Fruit fly (Drosophila melanogaster): Measurements from ENCODE around the gene Mct1.
A peak's percentile ranks its signal among the peaks of the same experiment; 100 is the strongest.

Gene Mct1

DNA sequence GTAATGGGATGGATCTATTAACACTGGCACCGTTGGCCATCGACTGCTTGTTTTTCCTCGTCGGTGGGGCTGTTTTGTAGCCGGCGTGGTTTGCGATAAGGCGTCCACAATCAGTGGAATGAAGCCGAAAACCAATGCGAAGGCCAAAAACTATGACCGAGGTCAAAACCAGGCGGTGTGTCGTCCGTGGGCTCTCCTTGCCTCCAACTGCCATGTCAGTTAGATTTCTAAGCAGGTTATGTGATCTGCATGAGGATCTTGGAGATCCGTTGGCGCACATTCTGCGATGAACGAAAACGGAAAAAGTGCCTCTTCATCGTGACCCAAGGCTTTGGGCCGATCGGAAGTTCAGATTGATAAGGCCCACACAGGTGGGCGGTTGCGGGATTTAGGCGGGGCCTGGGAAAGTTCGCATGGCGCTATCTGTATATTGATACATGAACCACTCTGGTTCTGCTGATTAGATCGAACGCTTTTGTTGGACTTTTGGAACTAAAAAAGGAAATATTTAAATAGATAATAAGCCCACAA lies 13.7 kb upstream of the Mct1 start, which contains the start of gene Cyp4d14:
TSS of gene Cyp4d14 (minus strand) at position 51 of the 531 bp plus-strand sequence.
- TF ChIP-seq h (GFP tag; optimal IDR thresholded peaks at IDR 0.05) (no peak), dl (GFP tag; optimal IDR thresholded peaks at IDR 0.05; ENCODE audit: insufficient read depth in 1 of 2, partially characterized antibody in 2 of 2) (no peak), dsf (GFP tag; optimal IDR thresholded peaks at IDR 0.05; ENCODE audit: borderline replicate concordance) (no peak), Hr78 (GFP tag; optimal IDR thresholded peaks at IDR 0.05) (no peak), woc (GFP tag; optimal IDR thresholded peaks at IDR 0.05) (no peak), sage (GFP tag; optimal IDR thresholded peaks at IDR 0.05) (no peak), jim (GFP tag; optimal IDR thresholded peaks at IDR 0.05) (no peak), Rel (GFP tag; optimal IDR thresholded peaks at IDR 0.05) (no peak), Rel (tag; optimal IDR thresholded peaks at IDR 0.05) (no peak), Abd-B (GFP tag; optimal IDR thresholded peaks at IDR 0.05) (no peak), CG32264 (GFP tag; optimal IDR thresholded peaks at IDR 0.05) (no peak), CG9705 (GFP tag; optimal IDR thresholded peaks at IDR 0.05) (no peak), lola (GFP tag; optimal IDR thresholded peaks at IDR 0.05) (no peak), rgr (GFP tag; optimal IDR thresholded peaks at IDR 0.05) (no peak), Vsx2 (GFP tag; optimal IDR thresholded peaks at IDR 0.05; ENCODE audit: partially characterized antibody) (no peak), Myc (optimal IDR thresholded peaks at IDR 0.05) (no peak), foxo (GFP tag; optimal IDR thresholded peaks at IDR 0.05) (no peak), fru (GFP tag; optimal IDR thresholded peaks at IDR 0.05) (no peak), usp (GFP tag; optimal IDR thresholded peaks at IDR 0.05) (no peak), br (GFP tag; optimal IDR thresholded peaks at IDR 0.05) (no peak), Hnf4 (GFP tag; optimal IDR thresholded peaks at IDR 0.05) (no peak)

DNA sequence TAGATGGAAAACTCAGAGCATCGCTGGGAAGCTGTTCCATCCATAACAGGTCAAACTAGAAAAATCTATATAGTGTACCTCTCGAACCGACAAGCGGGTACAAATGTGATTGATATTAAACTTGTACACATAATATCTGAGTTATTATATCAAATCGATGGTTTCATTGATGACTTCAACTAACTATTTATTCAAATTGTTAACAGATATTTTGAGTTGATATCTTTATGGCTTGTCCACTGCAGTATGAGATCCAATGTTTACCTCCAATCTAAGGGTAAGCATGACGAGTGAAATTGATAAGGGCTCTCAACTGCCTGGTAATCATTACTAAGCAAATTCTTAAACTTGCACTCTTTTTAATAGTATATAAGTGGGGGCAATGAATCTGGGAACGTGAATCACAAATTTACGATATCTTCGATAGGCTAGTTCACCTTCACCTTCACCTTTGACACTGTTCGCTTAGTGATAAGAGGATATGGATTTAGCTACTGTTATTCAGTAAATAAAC lies 13.0 kb upstream of the Mct1 start, which contains the start of gene Cyp4d2:
TSS of gene Cyp4d2 (plus strand) at position 51 of the 514 bp plus-strand sequence.
- TF ChIP-seq pan (optimal IDR thresholded peaks at IDR 0.05) (no peak), Jra (GFP tag; optimal IDR thresholded peaks at IDR 0.05) (no peak), psq (GFP tag; optimal IDR thresholded peaks at IDR 0.05) (no peak), foxo (GFP tag; optimal IDR thresholded peaks at IDR 0.05) (no peak), CG9705 (GFP tag; optimal IDR thresholded peaks at IDR 0.05) (no peak), usp (GFP tag; optimal IDR thresholded peaks at IDR 0.05) (no peak), dl (GFP tag; optimal IDR thresholded peaks at IDR 0.05; ENCODE audit: insufficient read depth in 1 of 2, partially characterized antibody in 2 of 2) (no peak), rgr (GFP tag; optimal IDR thresholded peaks at IDR 0.05) (no peak), OdsH (GFP tag; optimal IDR thresholded peaks at IDR 0.05) (no peak), N (GFP tag; optimal IDR thresholded peaks at IDR 0.05) (no peak), fru (GFP tag; optimal IDR thresholded peaks at IDR 0.05) (no peak), lola (GFP tag; optimal IDR thresholded peaks at IDR 0.05) (no peak), Sp1 (GFP tag; optimal IDR thresholded peaks at IDR 0.05) (no peak), jim (GFP tag; optimal IDR thresholded peaks at IDR 0.05) (no peak), dsf (GFP tag; optimal IDR thresholded peaks at IDR 0.05; ENCODE audit: borderline replicate concordance) (no peak), woc (GFP tag; optimal IDR thresholded peaks at IDR 0.05) (no peak)

DNA sequence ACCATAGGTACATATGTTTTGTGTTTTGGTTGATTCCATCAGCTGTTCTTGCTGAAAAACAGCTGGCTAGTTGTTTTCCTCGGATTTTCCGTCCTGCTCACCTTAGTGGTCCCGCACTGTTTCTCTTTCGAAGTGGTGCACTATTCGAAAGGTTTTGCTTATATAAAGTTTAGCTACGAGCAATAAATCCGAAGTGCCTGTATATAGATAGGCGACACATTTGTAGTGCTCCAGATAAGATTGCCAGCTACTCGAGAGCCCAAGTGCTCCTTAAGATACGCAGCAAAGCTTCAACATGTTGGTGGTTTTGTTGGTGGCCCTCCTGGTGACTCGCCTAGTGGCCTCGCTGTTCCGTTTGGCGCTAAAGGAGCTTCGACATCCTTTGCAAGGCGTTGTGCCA lies 10.2 kb upstream of the Mct1 start, which contains the start of gene Cyp4ae1:
TSS of gene Cyp4ae1 (plus strand) at position 206 of the 400 bp plus-strand sequence.
- no peak for TF ChIP-seq Rel (GFP tag; optimal IDR thresholded peaks at IDR 0.05)
- no peak for TF ChIP-seq Rel (tag; optimal IDR thresholded peaks at IDR 0.05)
- TF ChIP-seq CrebA (GFP tag; optimal IDR thresholded peaks at IDR 0.05; ENCODE audit: borderline replicate concordance), result no peak

DNA sequence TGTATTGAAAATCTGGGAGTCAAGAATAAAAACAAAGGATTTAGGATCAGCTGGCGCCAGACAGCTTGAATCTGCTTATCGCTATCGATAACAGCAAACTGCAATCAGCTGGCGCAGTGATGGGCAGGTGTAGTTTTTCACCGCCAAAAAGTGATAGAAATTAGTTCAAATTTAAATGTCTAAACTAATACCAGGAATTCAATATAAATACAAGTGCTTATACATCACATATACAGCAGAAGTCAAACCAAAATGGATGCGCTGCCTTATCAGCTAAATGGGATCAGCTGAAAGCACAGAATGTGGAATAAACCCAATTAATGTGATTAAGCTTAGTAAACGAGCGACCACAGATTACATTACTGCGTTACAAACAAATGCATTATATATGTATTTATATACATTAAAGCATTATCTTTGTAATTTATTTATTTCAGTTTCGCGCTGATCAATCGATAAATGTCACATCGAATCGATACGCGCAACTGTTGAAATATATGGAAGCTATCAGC lies 8.2 kb upstream of the Mct1 start, which contains the start of gene pn:
TSS of gene pn (plus strand) at position 462 of the 512 bp plus-strand sequence.
- peak; percentile 71 for TF ChIP-seq Myc (optimal IDR thresholded peaks at IDR 0.05)
- no peak for TF ChIP-seq Rel (GFP tag; optimal IDR thresholded peaks at IDR 0.05)
- TF ChIP-seq Rel (tag; optimal IDR thresholded peaks at IDR 0.05), result peak; percentile 20
- TF ChIP-seq sage (GFP tag; optimal IDR thresholded peaks at IDR 0.05), result no peak

DNA sequence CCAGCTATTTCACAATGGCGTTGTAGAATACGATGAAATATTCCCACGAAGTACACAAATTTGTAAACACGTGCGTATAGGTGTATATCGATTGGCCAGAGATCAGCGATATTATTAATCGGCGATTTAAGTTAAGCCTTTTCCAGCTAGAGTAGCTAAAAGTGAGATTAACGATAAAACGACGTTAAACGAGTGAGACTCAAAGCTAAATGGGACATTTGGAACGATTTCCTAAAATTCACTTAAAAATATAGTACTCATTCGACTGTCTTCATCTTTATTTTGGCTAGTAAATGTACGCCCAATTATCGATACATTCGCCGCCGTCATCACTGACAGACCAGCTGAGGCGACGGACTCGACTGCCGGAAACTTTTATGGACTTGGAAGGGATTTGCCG lies 4.4 kb upstream of the Mct1 start, which contains the start of the genes Nmd3 and CG17776:
TSS of gene Nmd3 (minus strand) at position 106 of the 400 bp plus-strand sequence.
TSS of gene CG17776 (plus strand) at position 163 of the 400 bp plus-strand sequence.
- TF ChIP-seq jim (GFP tag; optimal IDR thresholded peaks at IDR 0.05) (no peak), Myc (optimal IDR thresholded peaks at IDR 0.05) (peak; percentile 97), Rel (GFP tag; optimal IDR thresholded peaks at IDR 0.05) (no peak), Rel (tag; optimal IDR thresholded peaks at IDR 0.05) (peak; percentile 55), foxo (GFP tag; optimal IDR thresholded peaks at IDR 0.05) (peak in 1 of 2 experiments; percentile 13), N (GFP tag; optimal IDR thresholded peaks at IDR 0.05) (no peak), usp (GFP tag; optimal IDR thresholded peaks at IDR 0.05) (no peak), ey (GFP tag; optimal IDR thresholded peaks at IDR 0.05) (no peak), HLH106 (tag; optimal IDR thresholded peaks at IDR 0.05) (peak; percentile 27), rgr (GFP tag; optimal IDR thresholded peaks at IDR 0.05) (peak; percentile 8), Sp1 (GFP tag; optimal IDR thresholded peaks at IDR 0.05) (peak; percentile 1), fru (GFP tag; optimal IDR thresholded peaks at IDR 0.05) (no peak)

Measured in whole organism, wandering third instar larva.